Fruit fly (Drosophila melanogaster): Measurements from ENCODE around the gene alpha4GT1.
A peak's percentile ranks its signal among the peaks of the same experiment; 100 is the strongest.

alpha4GT1 gene

DNA sequence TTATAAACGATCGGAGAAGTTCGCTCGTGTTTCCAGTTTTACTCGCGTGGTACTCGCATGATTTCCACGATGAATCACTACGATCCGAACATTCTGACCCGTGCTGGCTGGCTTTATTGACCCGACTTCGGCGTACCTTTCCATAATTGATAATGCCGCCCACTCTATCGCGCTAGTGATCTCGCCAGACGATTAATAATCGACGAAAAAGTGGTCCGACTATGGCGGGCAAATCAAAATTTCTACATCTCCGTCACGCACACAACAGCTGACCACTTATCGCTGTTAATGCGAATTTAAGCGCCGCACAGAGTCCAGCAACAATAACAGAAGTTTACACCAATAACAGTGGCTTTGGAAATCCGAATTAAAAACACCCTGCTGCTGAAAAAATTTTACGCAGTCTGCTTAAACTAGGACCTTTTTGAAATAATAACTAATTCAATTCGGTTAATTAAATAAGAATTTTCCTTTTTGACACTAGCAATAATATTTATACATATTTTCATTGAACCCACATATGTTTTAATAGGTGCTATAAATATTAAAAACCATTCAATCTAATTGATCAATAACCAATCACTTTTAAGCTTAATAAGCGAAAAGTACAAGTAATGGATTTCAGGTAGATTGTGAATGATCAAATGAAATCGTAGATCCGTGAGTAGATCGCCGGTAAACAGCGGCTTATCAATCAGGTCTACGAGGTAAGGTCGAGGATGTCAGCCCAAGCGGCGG is 32.9 kb upstream of the alpha4GT1 start (continued):
- TF ChIP-seq Mrtf (GFP tag; IDR thresholded peaks at IDR 0.05) (peak; percentile 41; the same call in 2 of the 3 replicates), CG32532 (GFP tag; IDR thresholded peaks at IDR 0.05) (no peak), CG17912 (GFP tag; optimal IDR thresholded peaks at IDR 0.05) (no peak), CG10654 (GFP tag; optimal IDR thresholded peaks at IDR 0.05) (no peak), esg (GFP tag; conservative IDR thresholded peaks at IDR 0.05) (no peak), Fer3 (tag; optimal IDR thresholded peaks at IDR 0.05) (no peak), so (GFP tag; IDR thresholded peaks at IDR 0.05) (no peak), Lhr (GFP tag; optimal IDR thresholded peaks at IDR 0.05) (no peak), CG4282 (GFP tag; optimal IDR thresholded peaks at IDR 0.05) (no peak), CG9817 (tag; optimal IDR thresholded peaks at IDR 0.05) (peak; percentile 5), HLH54F (GFP tag; optimal IDR thresholded peaks at IDR 0.05) (peak; percentile 49), repo (GFP tag; optimal IDR thresholded peaks at IDR 0.05) (no peak), fd64A (GFP tag; optimal IDR thresholded peaks at IDR 0.05) (no peak), CG6791 (GFP tag; IDR thresholded peaks at IDR 0.05; ENCODE audit: partially characterized antibody) (no peak), CG8924 (tag; optimal IDR thresholded peaks at IDR 0.05) (peak; percentile 46), CG13287 (GFP tag; IDR thresholded peaks at IDR 0.05; ENCODE audit: partially characterized antibody) (peak; percentile 46), ATbp (GFP tag; optimal IDR thresholded peaks at IDR 0.05) (no peak), CG15011 (GFP tag; optimal IDR thresholded peaks at IDR 0.05) (no peak), bab2 (GFP tag; optimal IDR thresholded peaks at IDR 0.05) (peak; percentile 25), bsh (GFP tag; optimal IDR thresholded peaks at IDR 0.05) (no peak), lmd (GFP tag; IDR thresholded peaks at IDR 0.05) (peak; percentile 23; the same call in 1 of the 2 replicates), pros (GFP tag; optimal IDR thresholded peaks at IDR 0.05) (no peak), CG9797 (GFP tag; optimal IDR thresholded peaks at IDR 0.05) (no peak), CG12104 (GFP tag; optimal IDR thresholded peaks at IDR 0.05) (peak; percentile 45), oc (tag; optimal IDR thresholded peaks at IDR 0.05) (no peak), cad (GFP tag; optimal IDR thresholded peaks at IDR 0.05) (no peak), peb (GFP tag; IDR thresholded peaks at IDR 0.05) (no peak), tup (GFP tag; optimal IDR thresholded peaks at IDR 0.05) (no peak), Sry-δ (GFP tag; optimal IDR thresholded peaks at IDR 0.05) (peak; percentile 34), wek (GFP tag; optimal IDR thresholded peaks at IDR 0.05) (no peak), Med (GFP tag) (peak; percentile 27), CG1602 (GFP tag; optimal IDR thresholded peaks at IDR 0.05) (no peak), CG15479 (GFP tag; optimal IDR thresholded peaks at IDR 0.05) (no peak), nau (GFP tag; optimal IDR thresholded peaks at IDR 0.05) (no peak), ewg (GFP tag; optimal IDR thresholded peaks at IDR 0.05) (no peak), CG6689 (GFP tag; IDR thresholded peaks at IDR 0.05) (peak; percentile 44), mld (GFP tag; IDR thresholded peaks at IDR 0.05; ENCODE audit: partially characterized antibody) (no peak), CG32767 (GFP tag; IDR thresholded peaks at IDR 0.05) (no peak), CG10321 (GFP tag; IDR thresholded peaks at IDR 0.05) (no peak), CG18619 (GFP tag; optimal IDR thresholded peaks at IDR 0.05) (peak; percentile 71), CoRest (tag; optimal IDR thresholded peaks at IDR 0.05) (peak; percentile 72), zen (tag; optimal IDR thresholded peaks at IDR 0.05) (no peak), CG10366 (GFP tag; IDR thresholded peaks at IDR 0.05) (no peak), H15 (GFP tag; IDR thresholded peaks at IDR 0.05) (0 out of 3 replicates have a peak, but pooled peaks have one; percentile 12), Atf-2 (GFP tag; optimal IDR thresholded peaks at IDR 0.05) (peak; percentile 33), sisA (GFP tag; IDR thresholded peaks at IDR 0.05) (no peak), CG8944 (GFP tag; optimal IDR thresholded peaks at IDR 0.05) (no peak), CG18476 (GFP tag; optimal IDR thresholded peaks at IDR 0.05) (peak; percentile 57), CG2889 (GFP tag; IDR thresholded peaks at IDR 0.05) (no peak)

All from whole organism, embryonic.